Fruit fly (Drosophila melanogaster): ENCODE results near the gene cib.

- TF ChIP-seq h (GFP tag; optimal IDR thresholded peaks at IDR 0.05) (no peak), lola (GFP tag; optimal IDR thresholded peaks at IDR 0.05) (no peak), dl (GFP tag; optimal IDR thresholded peaks at IDR 0.05; ENCODE audit: insufficient read depth in 1 of 2, partially characterized antibody in 2 of 2) (no peak), Mio (GFP tag; optimal IDR thresholded peaks at IDR 0.05) (no peak), tai (GFP tag; optimal IDR thresholded peaks at IDR 0.05) (no peak), psq (GFP tag; optimal IDR thresholded peaks at IDR 0.05) (no peak), rgr (GFP tag; optimal IDR thresholded peaks at IDR 0.05) (no peak), woc (GFP tag; optimal IDR thresholded peaks at IDR 0.05) (no peak), br (GFP tag; optimal IDR thresholded peaks at IDR 0.05) (no peak), OdsH (GFP tag; optimal IDR thresholded peaks at IDR 0.05) (no peak), Dfd (GFP tag; optimal IDR thresholded peaks at IDR 0.05) (no peak)
Observed at dm6 chrX:4061502-4061901, 44.4 kb upstream of the cib start.
